Worm (Caenorhabditis elegans): ENCODE data around the gene C04B4.5.

DNA sequence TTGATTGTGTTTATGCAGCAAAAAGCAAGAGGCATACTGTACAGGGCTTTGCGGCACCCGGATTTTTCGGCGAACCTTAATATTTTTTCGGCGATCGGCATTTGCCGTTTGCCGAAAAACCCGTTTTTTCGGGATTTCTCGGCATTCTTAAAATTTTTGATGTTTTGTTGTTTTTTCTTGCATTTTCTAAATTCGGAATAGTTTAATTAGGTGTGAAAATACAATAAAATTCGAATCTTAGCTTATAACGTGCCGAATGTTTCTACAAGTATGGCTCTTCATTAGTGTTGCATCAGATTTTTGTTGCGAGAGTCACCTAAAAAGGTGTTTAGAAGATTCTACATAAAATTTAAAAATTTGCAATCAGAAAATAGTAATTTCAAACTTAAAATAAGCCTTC is 12.6 kb downstream of the C04B4.5 start, which contains the start of gene C04B4.6:
- TF ChIP-seq nhr-11 (tag; optimal IDR thresholded peaks at IDR 0.05) (no peak), lin-39 (tag; optimal IDR thresholded peaks at IDR 0.05) (no peak), ceh-82 (tag; optimal IDR thresholded peaks at IDR 0.05) (no peak), nhr-76 (tag; optimal IDR thresholded peaks at IDR 0.05) (no peak), ama-1 (optimal IDR thresholded peaks at IDR 0.05) (no peak), zip-4 (GFP tag; optimal IDR thresholded peaks at IDR 0.05) (no peak), ces-1 (GFP tag; optimal IDR thresholded peaks at IDR 0.05) (no peak), tbx-2 (tag; optimal IDR thresholded peaks at IDR 0.05) (no peak), elt-3 (tag; optimal IDR thresholded peaks at IDR 0.05) (no peak), hlh-4 (tag; optimal IDR thresholded peaks at IDR 0.05) (no peak)

Data from whole organism, L1 larva.